Worm (Caenorhabditis elegans) whole organism, L4 larva: ENCODE measurements around the gene clec-78.

Source experiments
- D1046.2 ChIP-seq: fragments of 200-800 bp; sonication (Bioruptor generic); IDR thresholded peaks from 2 replicates; pipeline ENCODE4 v1.3.6; 2022; ENCODE audit warnings: missing genetic modification characterization, missing compliant biosample characterization
- F26F4.8 ChIP-seq: fragments of 200-800 bp; sonication (Bioruptor generic); conservative IDR thresholded peaks from 2 replicates; pipeline ENCODE4 v1.3.6; 2022; ENCODE audit warnings: missing genetic modification characterization, missing compliant biosample characterization
- F49E8.2 ChIP-seq: sonication (generic microtip); optimal IDR thresholded peaks from 2 replicates; lab custom pipeline; 2016; ENCODE audit warnings: missing compliant biosample characterization, mild to moderate bottlenecking, missing genetic modification characterization, borderline replicate concordance
- T26A8.4 ChIP-seq: fragments of 200-800 bp; sonication (Bioruptor generic); IDR thresholded peaks from 2 replicates; pipeline ENCODE4 v1.3.6; 2022; ENCODE audit warnings: missing genetic modification characterization, missing compliant biosample characterization
- Y105C5A.15 ChIP-seq: fragments of 200-800 bp; sonication (Bioruptor generic); IDR thresholded peaks from 2 replicates; pipeline ENCODE4 v1.3.6; 2022; ENCODE audit warnings: missing genetic modification characterization, missing compliant biosample characterization
- Y5F2A.4 ChIP-seq: fragments of 200-800 bp; sonication (Bioruptor generic); optimal IDR thresholded peaks from 2 replicates; lab custom pipeline; 2018; ENCODE audit warnings: mild to moderate bottlenecking, missing genetic modification characterization, missing compliant biosample characterization
- Y75B8A.6 ChIP-seq: fragments of 200-800 bp; sonication (Bioruptor generic); IDR thresholded peaks from 2 replicates; pipeline ENCODE4 v1.3.6; 2022; ENCODE audit warnings: missing genetic modification reagents, missing genetic modification characterization, missing compliant biosample characterization
- attf-4 ChIP-seq: sonication (generic microtip); optimal IDR thresholded peaks from 3 replicates; lab custom pipeline; 2017; ENCODE audit warnings: missing biosample characterization, missing genetic modification characterization
- ceh-28 ChIP-seq: fragments of 150-350 bp; optimal IDR thresholded peaks from 2 replicates; lab custom pipeline; 2014; ENCODE audit warnings: missing biosample characterization, missing genetic modification reagents, missing genetic modification characterization
- ceh-32 ChIP-seq: sonication (generic microtip); optimal IDR thresholded peaks from 2 replicates; lab custom pipeline; 2016; ENCODE audit warnings: mild to moderate bottlenecking, missing genetic modification characterization, missing compliant biosample characterization; ENCODE audit not compliant: poor library complexity
- ctbp-1 ChIP-seq: fragments of 200-800 bp; sonication (Bioruptor generic); IDR thresholded peaks from 2 replicates; pipeline ENCODE4 v1.3.6; 2022; ENCODE audit warnings: missing genetic modification reagents, missing genetic modification characterization, missing compliant biosample characterization
- daf-16 ChIP-seq, 3 experiments: sonication (generic microtip); optimal IDR thresholded peaks; 2 replicates each; lab custom pipeline; 2016 to 2017; ENCODE audit warnings: missing genetic modification characterization in 3 of 3, missing genetic modification reagents in 3 of 3, mild to moderate bottlenecking in 2 of 3, missing compliant biosample characterization in 2 of 3, missing biosample characterization in 1 of 3, moderate library complexity in 1 of 3
- daf-8 ChIP-seq: fragments of 200-800 bp; sonication (Bioruptor generic); IDR thresholded peaks from 2 replicates; pipeline ENCODE4 v1.3.6; 2022; ENCODE audit warnings: missing genetic modification characterization, missing compliant biosample characterization
- dmd-6 ChIP-seq: fragments of 200-800 bp; sonication (Bioruptor generic); IDR thresholded peaks from 2 replicates; pipeline ENCODE4 v1.3.6; 2022; ENCODE audit warnings: missing genetic modification reagents, missing genetic modification characterization, missing compliant biosample characterization
- dmd-9 ChIP-seq: fragments of 200-800 bp; sonication (Bioruptor generic); IDR thresholded peaks from 2 replicates; pipeline ENCODE4 v1.3.6; 2022; ENCODE audit warnings: missing genetic modification reagents, missing genetic modification characterization, missing compliant biosample characterization
- duxl-1 ChIP-seq: sonication (generic microtip); optimal IDR thresholded peaks from 2 replicates; lab custom pipeline; 2016; ENCODE audit warnings: mild to moderate bottlenecking, missing genetic modification characterization, moderate library complexity, missing compliant biosample characterization; ENCODE audit not compliant: poor library complexity
- dve-1 ChIP-seq: sonication (generic microtip); optimal IDR thresholded peaks from 2 replicates; lab custom pipeline; 2017; ENCODE audit warnings: antibody characterized with exemption, mild to moderate bottlenecking, missing genetic modification characterization, missing compliant biosample characterization; ENCODE audit not compliant: insufficient read depth
- gei-8 ChIP-seq: fragments of 200-800 bp; sonication (Bioruptor generic); optimal IDR thresholded peaks from 2 replicates; lab custom pipeline; 2018; ENCODE audit warnings: mild to moderate bottlenecking, missing genetic modification characterization, missing compliant biosample characterization
- jun-1 ChIP-seq: fragments of 150-350 bp; optimal IDR thresholded peaks from 2 replicates; lab custom pipeline; 2014; ENCODE audit warnings: missing biosample characterization, missing genetic modification reagents, missing genetic modification characterization
- lim-7 ChIP-seq: fragments of 200-800 bp; sonication (Bioruptor generic); IDR thresholded peaks from 2 replicates; pipeline ENCODE4 v1.3.6; 2022; ENCODE audit warnings: missing genetic modification characterization, missing compliant biosample characterization
- lin-1 ChIP-seq: fragments of 200-800 bp; sonication (Bioruptor generic); IDR thresholded peaks from 2 replicates; pipeline ENCODE4 v1.3.6; 2022; ENCODE audit warnings: missing genetic modification reagents, missing genetic modification characterization, missing compliant biosample characterization
- lin-13 ChIP-seq: fragments of 150-350 bp; optimal IDR thresholded peaks from 2 replicates; lab custom pipeline; 2014; ENCODE audit warnings: missing biosample characterization, missing genetic modification reagents, missing genetic modification characterization
- lir-3 ChIP-seq: sonication (generic microtip); optimal IDR thresholded peaks from 2 replicates; lab custom pipeline; 2016; ENCODE audit warnings: mild to moderate bottlenecking, missing genetic modification characterization, missing compliant biosample characterization
- mdl-1 ChIP-seq, 2 experiments: fragments of 150-350 bp in 1 of 2; sonication (generic microtip) in 1 of 2; optimal IDR thresholded peaks; 2 replicates each; lab custom pipeline; 2014 to 2017; ENCODE audit warnings: missing biosample characterization in 2 of 2, missing genetic modification characterization in 2 of 2
- mes-2 ChIP-seq: sonication (generic microtip); optimal IDR thresholded peaks from 2 replicates; lab custom pipeline; 2016; ENCODE audit warnings: missing genotype, mild to moderate bottlenecking, missing genetic modification characterization, missing compliant biosample characterization; ENCODE audit not compliant: poor library complexity, severe bottlenecking
- mxl-3 ChIP-seq: fragments of 200-800 bp; sonication (Bioruptor generic); optimal IDR thresholded peaks from 2 replicates; lab custom pipeline; 2018; ENCODE audit warnings: mild to moderate bottlenecking, missing genetic modification characterization, missing compliant biosample characterization
- nhr-10 ChIP-seq: fragments of 150-350 bp; optimal IDR thresholded peaks from 2 replicates; lab custom pipeline; 2014; ENCODE audit warnings: missing biosample characterization, missing genetic modification characterization
- nhr-11 ChIP-seq: fragments of 150-350 bp; optimal IDR thresholded peaks from 2 replicates; lab custom pipeline; 2014; ENCODE audit warnings: missing biosample characterization, missing genetic modification characterization
- nhr-28 ChIP-seq: fragments of 150-350 bp; optimal IDR thresholded peaks from 2 replicates; lab custom pipeline; 2014; ENCODE audit warnings: missing biosample characterization, missing genetic modification characterization
- nhr-48 ChIP-seq: sonication (generic microtip); optimal IDR thresholded peaks from 2 replicates; lab custom pipeline; 2016; ENCODE audit warnings: mild to moderate bottlenecking, missing genetic modification characterization, missing compliant biosample characterization
- nhr-77 ChIP-seq: fragments of 150-350 bp; optimal IDR thresholded peaks from 2 replicates; lab custom pipeline; 2014; ENCODE audit warnings: missing biosample characterization, missing genetic modification characterization
- php-3 ChIP-seq: fragments of 200-800 bp; sonication (Bioruptor generic); IDR thresholded peaks from 2 replicates; pipeline ENCODE4 v1.3.6; 2022; ENCODE audit warnings: missing genetic modification reagents, missing genetic modification characterization, missing compliant biosample characterization
- pqm-1 ChIP-seq: sonication (generic microtip); optimal IDR thresholded peaks from 2 replicates; lab custom pipeline; 2017; ENCODE audit warnings: missing biosample characterization, missing genetic modification characterization
- rbr-2 ChIP-seq: sonication (generic microtip); optimal IDR thresholded peaks from 2 replicates; lab custom pipeline; 2016; ENCODE audit warnings: missing genotype, missing genetic modification characterization, missing compliant biosample characterization
- sdz-12 ChIP-seq: fragments of 200-800 bp; sonication (Bioruptor generic); optimal IDR thresholded peaks from 2 replicates; lab custom pipeline; 2018; ENCODE audit warnings: mild to moderate bottlenecking, missing genetic modification characterization, missing compliant biosample characterization
- skn-1 ChIP-seq: fragments of 150-350 bp; optimal IDR thresholded peaks from 2 replicates; lab custom pipeline; 2014; ENCODE audit warnings: missing biosample characterization, missing genetic modification characterization
- snpc-1.2 ChIP-seq: fragments of 200-800 bp; sonication (Bioruptor generic); IDR thresholded peaks from 2 replicates; pipeline ENCODE4 v1.3.6; 2022; ENCODE audit warnings: missing genetic modification reagents, missing genetic modification characterization, missing compliant biosample characterization
- snpc-4 ChIP-seq: fragments of 150-350 bp; optimal IDR thresholded peaks from 2 replicates; lab custom pipeline; 2014; ENCODE audit warnings: missing biosample characterization, missing genetic modification characterization
- unc-130 ChIP-seq: sonication (generic microtip); optimal IDR thresholded peaks from 2 replicates; lab custom pipeline; 2016; ENCODE audit warnings: missing genetic modification reagents, missing genetic modification characterization, missing compliant biosample characterization
- unc-62 ChIP-seq, 3 experiments: fragments of 150-350 bp in 1 of 3; sonication (generic microtip); optimal IDR thresholded peaks in 2 of 3; peaks in 1 of 3; 1 replicate in 1 of 3; 2 replicates in 2 of 3; lab custom pipeline; 2014 to 2017; ENCODE audit warnings: missing biosample characterization in 3 of 3, missing genetic modification characterization in 3 of 3, missing genetic modification reagents in 3 of 3, missing genotype in 1 of 3
- zip-11 ChIP-seq: fragments of 200-800 bp; sonication (Bioruptor generic); IDR thresholded peaks from 2 replicates; pipeline ENCODE4 v1.3.6; 2022; ENCODE audit warnings: missing genetic modification characterization, missing compliant biosample characterization
- ztf-7 ChIP-seq: fragments of 150-350 bp; optimal IDR thresholded peaks from 2 replicates; lab custom pipeline; 2014; ENCODE audit warnings: missing biosample characterization, missing genetic modification characterization

clec-78 gene

DNA sequence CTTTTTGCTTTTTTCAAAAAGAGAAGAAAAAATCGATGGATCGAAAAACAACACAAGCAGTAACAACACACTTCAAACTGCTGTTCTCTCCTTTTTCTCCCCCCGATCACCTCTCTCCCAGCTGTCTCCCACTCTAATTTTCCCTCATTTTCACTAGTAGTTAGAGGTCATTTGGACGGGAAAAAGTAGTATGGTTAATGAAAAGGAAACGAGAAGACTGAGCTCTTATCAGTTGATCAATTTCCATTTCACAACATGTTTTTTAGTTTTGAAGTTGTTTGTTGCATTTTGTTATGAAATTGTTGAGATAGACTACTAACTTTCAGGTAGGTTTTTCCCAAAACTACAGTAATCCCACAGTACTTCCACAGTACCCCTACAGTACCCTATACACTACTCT, 19.5 kb downstream of the clec-78 start:
- TF ChIP-seq dmd-9 (GFP tag; lab: Robert Waterston, UW) (no peak), F49E8.2 (tag; lab: Kevin White, UChicago) (no peak), T26A8.4 (GFP tag; lab: Robert Waterston, UW) (no peak), snpc-4 (tag; lab: Kevin White, UChicago) (no peak), duxl-1 (tag; lab: Kevin White, UChicago) (no peak), php-3 (GFP tag; lab: Robert Waterston, UW) (no peak), daf-8 (GFP tag; lab: Robert Waterston, UW) (no peak), Y75B8A.6 (GFP tag; lab: Robert Waterston, UW) (no peak), lir-3 (tag; lab: Kevin White, UChicago) (no peak), lim-7 (GFP tag; lab: Robert Waterston, UW) (no peak), ceh-28 (tag; lab: Kevin White, UChicago) (no peak), F26F4.8 (no peak), daf-16 (GFP tag; optimal IDR thresholded peaks at IDR 0.05; lab: Kevin White, UChicago) (no peak), daf-16 (tag; optimal IDR thresholded peaks at IDR 0.05; lab: Kevin White, UChicago) (peak; percentile 63), mxl-3 (no peak), rbr-2 (tag; lab: Kevin White, UChicago) (no peak), mdl-1 (tag; optimal IDR thresholded peaks at IDR 0.05; lab: Kevin White, UChicago) (no peak), dve-1 (tag; lab: Kevin White, UChicago) (no peak), zip-11 (GFP tag; lab: Robert Waterston, UW) (no peak), unc-62 (GFP tag; optimal IDR thresholded peaks at IDR 0.05 in 1 of 2; lab: Kevin White, UChicago) (peak in 1 of 2 experiments; percentile 73), unc-62 (tag; optimal IDR thresholded peaks at IDR 0.05; lab: Kevin White, UChicago) (no peak), lin-13 (GFP tag; lab: Kevin White, UChicago) (no peak), lin-1 (GFP tag; lab: Robert Waterston, UW) (no peak), snpc-1.2 (no peak), attf-4 (tag; lab: Kevin White, UChicago) (no peak), skn-1 (tag; lab: Kevin White, UChicago) (no peak), pqm-1 (tag; lab: Kevin White, UChicago) (peak; percentile 0), gei-8 (no peak), nhr-28 (tag; lab: Kevin White, UChicago) (peak; percentile 65), nhr-10 (tag; lab: Kevin White, UChicago) (no peak), Y5F2A.4 (GFP tag; lab: Kevin White, UChicago) (no peak), jun-1 (tag; lab: Kevin White, UChicago) (no peak), ctbp-1 (GFP tag; lab: Robert Waterston, UW) (no peak), unc-130 (no peak), nhr-48 (tag; lab: Kevin White, UChicago) (no peak), ztf-7 (tag; lab: Kevin White, UChicago) (no peak), D1046.2 (GFP tag; lab: Robert Waterston, UW) (no peak), nhr-77 (peak; percentile 15), mes-2 (tag; lab: Kevin White, UChicago) (no peak), Y105C5A.15 (GFP tag; lab: Robert Waterston, UW) (no peak), sdz-12 (GFP tag; lab: Kevin White, UChicago) (no peak), nhr-11 (no peak), ceh-32 (tag; lab: Kevin White, UChicago) (no peak), dmd-6 (no peak)
